Fruit fly (Drosophila melanogaster) whole organism, embryonic: Measurements from ENCODE around the gene CG42397.

ENCODE experiments used
- Abd-B ChIP-seq: fragments of 200-800 bp; sonication (Bioruptor generic); optimal IDR thresholded peaks from 2 replicates; lab custom pipeline; 2018; ENCODE audit warnings: missing biosample characterization, mild to moderate bottlenecking, missing genetic modification characterization, moderate library complexity
- CG1024 ChIP-seq: fragments of 200-800 bp; sonication (Bioruptor generic); IDR thresholded peaks from 2 replicates; pipeline ENCODE4 v1.3.6; 2022; ENCODE audit warnings: missing biosample characterization, missing genetic modification characterization
- CG10543 ChIP-seq: fragments of 200-800 bp; sonication (Bioruptor generic); optimal IDR thresholded peaks from 3 replicates; lab custom pipeline; 2017; ENCODE audit warnings: missing biosample characterization, mild to moderate bottlenecking, missing genetic modification characterization, moderate library complexity
- CG10979 ChIP-seq: fragments of 200-800 bp; sonication (Bioruptor generic); optimal IDR thresholded peaks from 2 replicates; lab custom pipeline; 2018; ENCODE audit warnings: missing biosample characterization, mild to moderate bottlenecking, missing genetic modification characterization, moderate library complexity
- CG1233 ChIP-seq: fragments of 200-800 bp; sonication (Bioruptor generic); optimal IDR thresholded peaks from 4 replicates; lab custom pipeline; 2018; ENCODE audit warnings: missing biosample characterization, mild to moderate bottlenecking, missing genetic modification characterization
- CG13775 ChIP-seq: fragments of 200-800 bp; sonication (Bioruptor generic); optimal IDR thresholded peaks from 3 replicates; lab custom pipeline; 2017; ENCODE audit warnings: missing biosample characterization, mild to moderate bottlenecking, missing genetic modification characterization
- CG15479 ChIP-seq: fragments of 200-800 bp; sonication (Bioruptor generic); optimal IDR thresholded peaks from 3 replicates; lab custom pipeline; 2019; ENCODE audit warnings: missing biosample characterization, mild to moderate bottlenecking, missing genetic modification characterization, moderate library complexity
- CG15514 ChIP-seq: fragments of 200-800 bp; sonication (Bioruptor generic); optimal IDR thresholded peaks from 3 replicates; lab custom pipeline; 2017; ENCODE audit warnings: missing biosample characterization, missing genetic modification characterization, mild to moderate bottlenecking, moderate library complexity, missing genetic modification reagents
- CG17361 ChIP-seq: fragments of 200-800 bp; sonication (Bioruptor generic); IDR thresholded peaks from 3 replicates; pipeline ENCODE4 v1.3.6; 2022; ENCODE audit warnings: missing biosample characterization, missing genetic modification characterization
- CG1792 ChIP-seq: fragments of 200-800 bp; sonication (Bioruptor generic); optimal IDR thresholded peaks from 2 replicates; lab custom pipeline; 2016; ENCODE audit warnings: missing biosample characterization, missing genetic modification characterization
- CG18011 ChIP-seq: fragments of 200-800 bp; sonication (Bioruptor generic); optimal IDR thresholded peaks from 2 replicates; lab custom pipeline; 2017; ENCODE audit warnings: missing biosample characterization, missing genetic modification characterization, mild to moderate bottlenecking, moderate library complexity, missing genotype
- CG1832 ChIP-seq: fragments of 200-800 bp; sonication (Bioruptor generic); optimal IDR thresholded peaks from 2 replicates; lab custom pipeline; 2017; ENCODE audit warnings: missing biosample characterization, mild to moderate bottlenecking, missing genetic modification characterization, inconsistent platforms
- CG2875 ChIP-seq: fragments of 200-800 bp; sonication (Bioruptor generic); optimal IDR thresholded peaks from 2 replicates; lab custom pipeline; 2017; ENCODE audit warnings: missing biosample characterization, mild to moderate bottlenecking, missing genetic modification characterization, missing genetic modification reagents
- CG30431 ChIP-seq: fragments of 200-800 bp; sonication (Bioruptor generic); optimal IDR thresholded peaks from 2 replicates; lab custom pipeline; 2017; ENCODE audit warnings: missing biosample characterization, missing genetic modification characterization
- CG7357 ChIP-seq: fragments of 200-800 bp; sonication (Bioruptor generic); IDR thresholded peaks from 3 replicates; pipeline ENCODE4 v1.3.6; 2022; ENCODE audit warnings: missing biosample characterization, missing genetic modification characterization
- CG8281 ChIP-seq: fragments of 200-800 bp; sonication (Bioruptor generic); optimal IDR thresholded peaks from 2 replicates; lab custom pipeline; 2018; ENCODE audit warnings: missing biosample characterization, mild to moderate bottlenecking, missing genetic modification characterization, moderate library complexity
- CG9932 ChIP-seq: fragments of 200-800 bp; sonication (Bioruptor generic); IDR thresholded peaks from 2 replicates; pipeline ENCODE4 v1.3.6; 2022; ENCODE audit warnings: missing biosample characterization, missing genetic modification characterization
- D19A ChIP-seq: fragments of 200-800 bp; optimal IDR thresholded peaks from 3 replicates; lab custom pipeline; 2019; ENCODE audit warnings: missing biosample characterization, mild to moderate bottlenecking, missing genetic modification characterization, moderate library complexity
- HHEX ChIP-seq: fragments of 200-800 bp; sonication (Bioruptor generic); optimal IDR thresholded peaks from 3 replicates; lab custom pipeline; 2017; ENCODE audit warnings: missing biosample characterization, mild to moderate bottlenecking, missing genetic modification characterization, missing genetic modification reagents
- Hr3 ChIP-seq: fragments of 200-800 bp; sonication (Bioruptor generic); optimal IDR thresholded peaks from 3 replicates; lab custom pipeline; 2016; ENCODE audit warnings: missing biosample characterization, missing genetic modification characterization
- Hr51 ChIP-seq, 2 experiments: fragments of 200-800 bp; sonication (Bioruptor generic); optimal IDR thresholded peaks; 2 replicates in 1 of 2; 3 replicates in 1 of 2; lab custom pipeline; 2016 to 2018; ENCODE audit warnings: missing biosample characterization in 2 of 2, missing genetic modification characterization in 2 of 2, mild to moderate bottlenecking in 1 of 2, moderate library complexity in 1 of 2
- Myb ChIP-seq: fragments of 200-800 bp; sonication (Bioruptor generic); optimal IDR thresholded peaks from 2 replicates; lab custom pipeline; 2016; ENCODE audit warnings: missing biosample characterization, missing genetic modification characterization
- NC2α ChIP-seq: fragments of 200-800 bp; sonication (Bioruptor generic); optimal IDR thresholded peaks from 2 replicates; lab custom pipeline; 2016; ENCODE audit warnings: missing biosample characterization, missing genetic modification characterization
- Optix ChIP-seq: fragments of 200-800 bp; sonication (Bioruptor generic); IDR thresholded peaks from 3 replicates; pipeline ENCODE4 v1.3.6; 2022; ENCODE audit warnings: missing biosample characterization, missing genetic modification characterization
- Poxn ChIP-seq: fragments of 200-800 bp; sonication (Bioruptor generic); IDR thresholded peaks from 2 replicates; pipeline ENCODE4 v1.3.6; 2022; ENCODE audit warnings: missing biosample characterization, missing genetic modification characterization
- Stat92E ChIP-seq, 3 experiments: fragments of >200 bp in 2 of 3; fragments of 200-800 bp in 1 of 3; sonication (Bioruptor generic) in 1 of 3; optimal IDR thresholded peaks; 2 replicates each; lab custom pipeline; 2017 to 2019; ENCODE audit warnings: missing biosample characterization in 3 of 3, missing genetic modification characterization in 3 of 3, mild to moderate bottlenecking in 1 of 3, moderate library complexity in 1 of 3
- br ChIP-seq: fragments of >200 bp; optimal IDR thresholded peaks from 2 replicates; lab custom pipeline; 2017
- cato ChIP-seq: fragments of 200-800 bp; sonication (Bioruptor generic); optimal IDR thresholded peaks from 2 replicates; lab custom pipeline; 2016; ENCODE audit warnings: missing biosample characterization, missing genetic modification characterization, borderline replicate concordance
- caup ChIP-seq: fragments of 200-800 bp; sonication (Bioruptor generic); optimal IDR thresholded peaks from 3 replicates; lab custom pipeline; 2017; ENCODE audit warnings: missing biosample characterization, mild to moderate bottlenecking, missing genetic modification characterization, moderate library complexity; ENCODE audit not compliant: severe bottlenecking
- disco-r ChIP-seq: fragments of 200-800 bp; sonication (Bioruptor generic); optimal IDR thresholded peaks from 2 replicates; lab custom pipeline; 2016; ENCODE audit warnings: missing biosample characterization, missing genetic modification characterization
- dmrt11E ChIP-seq: fragments of 200-800 bp; sonication (Bioruptor generic); optimal IDR thresholded peaks from 3 replicates; lab custom pipeline; 2018; ENCODE audit warnings: missing biosample characterization, mild to moderate bottlenecking, missing genetic modification characterization, moderate library complexity
- fd64A ChIP-seq: fragments of 200-800 bp; sonication (Bioruptor generic); optimal IDR thresholded peaks from 3 replicates; lab custom pipeline; 2018; ENCODE audit warnings: missing biosample characterization, mild to moderate bottlenecking, missing genetic modification characterization
- gce ChIP-seq: fragments of 200-800 bp; sonication (Bioruptor generic); IDR thresholded peaks from 3 replicates; pipeline ENCODE4 v1.3.6; 2022; ENCODE audit warnings: missing biosample characterization, missing genetic modification characterization
- grn ChIP-seq: fragments of 200-800 bp; sonication (Bioruptor generic); optimal IDR thresholded peaks from 3 replicates; lab custom pipeline; 2017; ENCODE audit warnings: missing biosample characterization, missing genetic modification characterization
- insv ChIP-seq, 2 experiments: fragments of 200-800 bp; sonication (Bioruptor generic); optimal IDR thresholded peaks; 3 replicates each; lab custom pipeline; 2016 to 2018; ENCODE audit warnings: missing biosample characterization in 2 of 2, missing genetic modification characterization in 2 of 2
- mam ChIP-seq: fragments of 200-800 bp; sonication (Bioruptor generic); optimal IDR thresholded peaks from 3 replicates; lab custom pipeline; 2016; ENCODE audit warnings: missing biosample characterization, missing genetic modification characterization
- nau ChIP-seq: fragments of 200-800 bp; sonication (Bioruptor generic); optimal IDR thresholded peaks from 3 replicates; lab custom pipeline; 2017; ENCODE audit warnings: missing biosample characterization, mild to moderate bottlenecking, missing genetic modification characterization, missing genetic modification reagents
- nerfin-1 ChIP-seq: fragments of 200-800 bp; sonication (Bioruptor generic); optimal IDR thresholded peaks from 3 replicates; lab custom pipeline; 2019; ENCODE audit warnings: missing biosample characterization, mild to moderate bottlenecking, missing genetic modification characterization, moderate library complexity
- p53 ChIP-seq: fragments of 200-800 bp; sonication (Bioruptor generic); optimal IDR thresholded peaks from 2 replicates; lab custom pipeline; 2016; ENCODE audit warnings: missing biosample characterization, missing genetic modification characterization
- pita ChIP-seq: fragments of 200-800 bp; sonication (Bioruptor generic); optimal IDR thresholded peaks from 2 replicates; lab custom pipeline; 2017; ENCODE audit warnings: missing biosample characterization, mild to moderate bottlenecking, missing genetic modification characterization
- salm ChIP-seq: fragments of 200-800 bp; sonication (Bioruptor generic); optimal IDR thresholded peaks from 2 replicates; lab custom pipeline; 2018; ENCODE audit warnings: missing biosample characterization, mild to moderate bottlenecking, missing genetic modification characterization
- sc ChIP-seq, 3 experiments: fragments of >200 bp in 2 of 3; fragments of 200-800 bp in 1 of 3; sonication (Bioruptor generic) in 1 of 3; optimal IDR thresholded peaks; 2 replicates in 2 of 3; 3 replicates in 1 of 3; lab custom pipeline; 2017; ENCODE audit warnings: mild to moderate bottlenecking in 1 of 3, missing biosample characterization in 1 of 3, missing genetic modification characterization in 1 of 3, missing genetic modification reagents in 1 of 3
- so ChIP-seq: fragments of 200-800 bp; sonication (Bioruptor generic); IDR thresholded peaks from 3 replicates; pipeline ENCODE4 v1.3.6; 2022; ENCODE audit warnings: missing biosample characterization, missing genetic modification characterization
- tio ChIP-seq: fragments of 200-800 bp; sonication (Bioruptor generic); optimal IDR thresholded peaks from 2 replicates; lab custom pipeline; 2017; ENCODE audit warnings: missing biosample characterization, missing genetic modification characterization, inconsistent platforms
- trem ChIP-seq: fragments of 200-800 bp; optimal IDR thresholded peaks from 3 replicates; lab custom pipeline; 2019; ENCODE audit warnings: missing biosample characterization, mild to moderate bottlenecking, missing genetic modification characterization, moderate library complexity
- ttk ChIP-seq: fragments of 200-800 bp; sonication (Bioruptor generic); IDR thresholded peaks from 2 replicates; pipeline ENCODE4 v2.1.2; 2022; ENCODE audit warnings: missing biosample characterization, missing genetic modification characterization
- wek ChIP-seq: fragments of 200-800 bp; sonication (Bioruptor generic); optimal IDR thresholded peaks from 3 replicates; lab custom pipeline; 2018; ENCODE audit warnings: missing biosample characterization, mild to moderate bottlenecking, missing genetic modification characterization, moderate library complexity

CG42397 gene

dm6 chr3L:12002321-12003248 lies 29.0 kb upstream of the CG42397 start, which contains the start of the genes Pop2 and CG6928 (continued):
- TF ChIP-seq CG1832 (GFP tag; lab: Kevin White, UChicago) (no peak), gce (0 out of 3 replicates have a peak, but pooled peaks have one; percentile 5), Optix (GFP tag; lab: Robert Waterston, UW) (peak; percentile 66), D19A (tag; lab: Kevin White, UChicago) (no peak), cato (GFP tag; lab: Kevin White, UChicago) (peak; percentile 31), grn (GFP tag; lab: Kevin White, UChicago) (no peak), CG1024 (0 out of 2 replicates have a peak, but pooled peaks have one; percentile 9), CG1233 (peak; percentile 50), CG30431 (GFP tag; lab: Kevin White, UChicago) (peak; percentile 52), CG10543 (GFP tag; lab: Kevin White, UChicago) (peak; percentile 53), NC2α (GFP tag; lab: Kevin White, UChicago) (peak; percentile 25), HHEX (GFP tag; lab: Kevin White, UChicago) (no peak), CG17361 (GFP tag; lab: Robert Waterston, UW) (peak; percentile 67), tio (peak; percentile 59), CG7357 (GFP tag; lab: Robert Waterston, UW) (no peak), trem (tag; lab: Kevin White, UChicago) (peak; percentile 86), mam (GFP tag; lab: Kevin White, UChicago) (peak; percentile 88), CG18011 (GFP tag; lab: Kevin White, UChicago) (peak; percentile 53), pita (GFP tag; lab: Kevin White, UChicago) (no peak), wek (GFP tag; lab: Kevin White, UChicago) (no peak), p53 (peak; percentile 68), caup (GFP tag; lab: Kevin White, UChicago) (peak; percentile 76), fd64A (GFP tag; lab: Kevin White, UChicago) (no peak), insv (GFP tag; optimal IDR thresholded peaks at IDR 0.05; lab: Kevin White, UChicago) (peak in 1 of 2 experiments; percentile 53), Myb (GFP tag; lab: Kevin White, UChicago) (peak; percentile 83), CG15479 (GFP tag; lab: Kevin White, UChicago) (no peak), Hr3 (GFP tag; lab: Kevin White, UChicago) (peak; percentile 83), sc (optimal IDR thresholded peaks at IDR 0.05; lab: Kevin White, UChicago) (no peak), sc (GFP tag; optimal IDR thresholded peaks at IDR 0.05; lab: Kevin White, UChicago) (no peak), Stat92E (GFP tag; optimal IDR thresholded peaks at IDR 0.05; lab: Kevin White, UChicago) (peak in 1 of 3 experiments; percentile 13), CG10979 (tag; lab: Kevin White, UChicago) (peak; percentile 51), disco-r (GFP tag; lab: Kevin White, UChicago) (peak; percentile 72), CG2875 (GFP tag; lab: Kevin White, UChicago) (no peak), dmrt11E (peak; percentile 45), Hr51 (GFP tag; optimal IDR thresholded peaks at IDR 0.05; lab: Kevin White, UChicago) (peak in 1 of 2 experiments; percentile 88), nau (GFP tag; lab: Kevin White, UChicago) (no peak), nerfin-1 (peak; percentile 13), salm (tag; lab: Kevin White, UChicago) (no peak), Abd-B (peak; percentile 72), CG1792 (GFP tag; lab: Kevin White, UChicago) (peak; percentile 66), CG9932 (GFP tag; lab: Robert Waterston, UW) (peak; percentile 88), so (GFP tag; lab: Robert Waterston, UW) (no peak; the same call in 1 of the 3 replicates), CG8281 (tag; lab: Kevin White, UChicago) (no peak), ttk (GFP tag; lab: Robert Waterston, UW) (peak; percentile 14; the same call in 1 of the 2 replicates), br (lab: Kevin White, UChicago) (no peak), CG15514 (GFP tag; lab: Kevin White, UChicago) (peak; percentile 82), Poxn (GFP tag; lab: Robert Waterston, UW) (no peak), CG13775 (GFP tag; lab: Kevin White, UChicago) (peak; percentile 72)
